Fruit fly (Drosophila melanogaster): ENCODE results near the gene CG3557.

CG3557 gene

dm6 chr2L:2363626-2364147 is 21.9 kb downstream of the CG3557 start (continued):
- TF ChIP-seq ci (GFP tag; IDR thresholded peaks at IDR 0.05) (peak; percentile 90), gcm (GFP tag; optimal IDR thresholded peaks at IDR 0.05) (peak; percentile 91), Max (GFP tag; optimal IDR thresholded peaks at IDR 0.05) (peak; percentile 87), aop (GFP tag; IDR thresholded peaks at IDR 0.05) (no peak), NC2β (GFP tag; optimal IDR thresholded peaks at IDR 0.05) (peak; percentile 53), CG18764 (GFP tag; optimal IDR thresholded peaks at IDR 0.05) (peak; percentile 82), slbo (GFP tag; IDR thresholded peaks at IDR 0.05) (peak; percentile 85), Hsf (GFP tag; optimal IDR thresholded peaks at IDR 0.05) (peak; percentile 60), caup (GFP tag; optimal IDR thresholded peaks at IDR 0.05; ENCODE audit: severe bottlenecking) (peak; percentile 85), CG10959 (GFP tag; IDR thresholded peaks at IDR 0.05) (peak; percentile 76), pho (GFP tag; optimal IDR thresholded peaks at IDR 0.05) (peak; percentile 60), dmrt99B (tag; optimal IDR thresholded peaks at IDR 0.05) (peak; percentile 95), CG2875 (GFP tag; optimal IDR thresholded peaks at IDR 0.05) (peak; percentile 88), usp (GFP tag; optimal IDR thresholded peaks at IDR 0.05) (no peak), CG14667 (GFP tag; IDR thresholded peaks at IDR 0.05) (no peak; the same call in 1 of the 2 replicates), B-H2 (GFP tag; optimal IDR thresholded peaks at IDR 0.05) (peak; percentile 86), vvl (GFP tag; IDR thresholded peaks at IDR 0.05) (peak; percentile 93), CG6689 (GFP tag; IDR thresholded peaks at IDR 0.05) (peak; percentile 85), Dip3 (GFP tag; optimal IDR thresholded peaks at IDR 0.05) (peak; percentile 39), CG14441 (GFP tag; IDR thresholded peaks at IDR 0.05) (peak; percentile 82), Lhr (GFP tag; optimal IDR thresholded peaks at IDR 0.05) (peak; percentile 51), sim (GFP tag; IDR thresholded peaks at IDR 0.05) (0 out of 2 replicates have a peak, but pooled peaks have one; percentile 28), Dek (tag; optimal IDR thresholded peaks at IDR 0.05) (peak; percentile 86), CG3995 (GFP tag; optimal IDR thresholded peaks at IDR 0.05) (peak; percentile 47), br (optimal IDR thresholded peaks at IDR 0.05) (no peak), tap (tag; optimal IDR thresholded peaks at IDR 0.05) (peak; percentile 92), CG7556 (GFP tag; optimal IDR thresholded peaks at IDR 0.05) (peak; percentile 91), Lpt (GFP tag; optimal IDR thresholded peaks at IDR 0.05) (no peak), CG6854 (GFP tag; optimal IDR thresholded peaks at IDR 0.05) (peak; percentile 86), onecut (GFP tag; IDR thresholded peaks at IDR 0.05) (peak; percentile 77), Blimp-1 (GFP tag; optimal IDR thresholded peaks at IDR 0.05) (peak; percentile 91), sc (optimal IDR thresholded peaks at IDR 0.05) (no peak), sc (GFP tag; optimal IDR thresholded peaks at IDR 0.05) (peak; percentile 79), pzg (GFP tag; optimal IDR thresholded peaks at IDR 0.05) (no peak), Taf1 (GFP tag; IDR thresholded peaks at IDR 0.05) (peak; percentile 63; the same call in 1 of the 2 replicates), CG12236 (GFP tag; optimal IDR thresholded peaks at IDR 0.05) (no peak), gem (tag; optimal IDR thresholded peaks at IDR 0.05) (peak; percentile 93), Asciz (GFP tag; optimal IDR thresholded peaks at IDR 0.05) (peak; percentile 94), CG7963 (GFP tag; IDR thresholded peaks at IDR 0.05; ENCODE audit: partially characterized antibody) (no peak), danr (GFP tag; IDR thresholded peaks at IDR 0.05) (peak; percentile 49), hbn (GFP tag; IDR thresholded peaks at IDR 0.05; ENCODE audit: partially characterized antibody) (no peak), Dip2 (GFP tag; IDR thresholded peaks at IDR 0.05) (no peak), shn (GFP tag; optimal IDR thresholded peaks at IDR 0.05) (peak; percentile 41), dm (GFP tag; optimal IDR thresholded peaks at IDR 0.05) (no peak), odd (GFP tag; optimal IDR thresholded peaks at IDR 0.05) (peak; percentile 84), dimm (GFP tag; IDR thresholded peaks at IDR 0.05) (no peak), Rx (GFP tag; IDR thresholded peaks at IDR 0.05) (peak; percentile 64; the same call in 1 of the 2 replicates), insv (GFP tag; optimal IDR thresholded peaks at IDR 0.05) (peak in 1 of 2 experiments; percentile 58), jigr1 (GFP tag; IDR thresholded peaks at IDR 0.05) (no peak), CG18011 (GFP tag; optimal IDR thresholded peaks at IDR 0.05) (peak; percentile 47), CG1792 (GFP tag; optimal IDR thresholded peaks at IDR 0.05) (peak; percentile 25)

Data from whole organism, embryonic.